Fruit fly (Drosophila melanogaster) whole organism, embryonic: ENCODE measurements around the gene mahe.

Experiments used
- Aef1 ChIP-seq: fragments of 200-800 bp; sonication (Bioruptor generic); IDR thresholded peaks from 3 replicates; pipeline ENCODE4 v1.3.6; 2022; ENCODE audit warnings: missing biosample characterization, missing genetic modification characterization
- B-H1 ChIP-seq: fragments of 200-800 bp; sonication (Bioruptor generic); IDR thresholded peaks from 3 replicates; pipeline ENCODE4 v1.3.6; 2022; ENCODE audit warnings: missing biosample characterization, missing genetic modification characterization
- Bgb ChIP-seq: fragments of 200-800 bp; sonication (Bioruptor generic); IDR thresholded peaks from 2 replicates; pipeline ENCODE4 v1.3.6; 2022; ENCODE audit warnings: missing biosample characterization, missing genetic modification characterization; ENCODE audit not compliant: partially characterized antibody
- CG10274 ChIP-seq: fragments of 200-800 bp; sonication (Bioruptor generic); optimal IDR thresholded peaks from 3 replicates; lab custom pipeline; 2017; ENCODE audit warnings: missing biosample characterization, mild to moderate bottlenecking, missing genetic modification characterization
- CG11247 ChIP-seq: fragments of 200-800 bp; sonication (Bioruptor generic); IDR thresholded peaks from 2 replicates; pipeline ENCODE4 v1.3.6; 2022; ENCODE audit warnings: missing biosample characterization, missing genetic modification characterization
- CG11456 ChIP-seq: fragments of 200-800 bp; sonication (Bioruptor generic); IDR thresholded peaks from 3 replicates; pipeline ENCODE4 v1.3.6; 2022; ENCODE audit warnings: missing biosample characterization, missing genetic modification characterization
- CG11696 ChIP-seq: fragments of 200-800 bp; sonication (Bioruptor generic); IDR thresholded peaks from 2 replicates; pipeline ENCODE4 v1.3.6; 2022; ENCODE audit warnings: missing biosample characterization, missing genetic modification characterization
- CG12104 ChIP-seq: fragments of 200-800 bp; sonication (Bioruptor generic); optimal IDR thresholded peaks from 3 replicates; lab custom pipeline; 2016; ENCODE audit warnings: missing biosample characterization, missing genetic modification characterization
- CG13123 ChIP-seq: fragments of 200-800 bp; sonication (Bioruptor generic); optimal IDR thresholded peaks from 2 replicates; lab custom pipeline; 2016; ENCODE audit warnings: missing biosample characterization, missing genetic modification characterization
- CG13296 ChIP-seq: fragments of 200-800 bp; sonication (Bioruptor generic); optimal IDR thresholded peaks from 3 replicates; lab custom pipeline; 2018; ENCODE audit warnings: missing biosample characterization, mild to moderate bottlenecking, missing genetic modification characterization
- CG14710 ChIP-seq: fragments of 200-800 bp; sonication (Bioruptor generic); optimal IDR thresholded peaks from 3 replicates; lab custom pipeline; 2019; ENCODE audit warnings: missing biosample characterization, mild to moderate bottlenecking, missing genetic modification characterization, moderate library complexity
- CG15269 ChIP-seq: fragments of 200-800 bp; sonication (Bioruptor generic); optimal IDR thresholded peaks from 2 replicates; lab custom pipeline; 2018; ENCODE audit warnings: missing biosample characterization, mild to moderate bottlenecking, missing genetic modification characterization, moderate library complexity
- CG15479 ChIP-seq: fragments of 200-800 bp; sonication (Bioruptor generic); optimal IDR thresholded peaks from 3 replicates; lab custom pipeline; 2019; ENCODE audit warnings: missing biosample characterization, mild to moderate bottlenecking, missing genetic modification characterization, moderate library complexity
- CG1603 ChIP-seq: fragments of 200-800 bp; sonication (Bioruptor generic); optimal IDR thresholded peaks from 2 replicates; lab custom pipeline; 2019; ENCODE audit warnings: missing biosample characterization, mild to moderate bottlenecking, missing genetic modification characterization, moderate library complexity
- CG17186 ChIP-seq: fragments of 200-800 bp; sonication (Bioruptor generic); optimal IDR thresholded peaks from 3 replicates; lab custom pipeline; 2017; ENCODE audit warnings: missing biosample characterization, missing genetic modification reagents, missing genetic modification characterization
- CG17359 ChIP-seq: fragments of 200-800 bp; sonication (Bioruptor generic); optimal IDR thresholded peaks from 3 replicates; lab custom pipeline; 2018; ENCODE audit warnings: missing biosample characterization, mild to moderate bottlenecking, missing genetic modification characterization, moderate library complexity
- CG17612 ChIP-seq: fragments of 200-800 bp; sonication (Bioruptor generic); IDR thresholded peaks from 2 replicates; pipeline ENCODE4 v1.3.6; 2022; ENCODE audit warnings: missing biosample characterization, missing genetic modification characterization
- CG1832 ChIP-seq: fragments of 200-800 bp; sonication (Bioruptor generic); optimal IDR thresholded peaks from 2 replicates; lab custom pipeline; 2017; ENCODE audit warnings: missing biosample characterization, mild to moderate bottlenecking, missing genetic modification characterization, inconsistent platforms
- CG2116 ChIP-seq: fragments of 200-800 bp; sonication (Bioruptor generic); optimal IDR thresholded peaks from 3 replicates; lab custom pipeline; 2018; ENCODE audit warnings: missing biosample characterization, mild to moderate bottlenecking, missing genetic modification characterization
- CG2199 ChIP-seq: fragments of 200-800 bp; sonication (Bioruptor generic); IDR thresholded peaks from 3 replicates; pipeline ENCODE4 v1.3.6; 2022; ENCODE audit warnings: missing biosample characterization, missing genetic modification characterization
- CG34224 ChIP-seq: fragments of 200-800 bp; sonication (Bioruptor generic); IDR thresholded peaks from 3 replicates; pipeline ENCODE4 v1.3.6; 2022; ENCODE audit warnings: missing biosample characterization, missing genetic modification characterization; ENCODE audit not compliant: partially characterized antibody
- CG4854 ChIP-seq: fragments of 200-800 bp; sonication (Bioruptor generic); optimal IDR thresholded peaks from 2 replicates; lab custom pipeline; 2016; ENCODE audit warnings: missing biosample characterization, missing genetic modification characterization, inconsistent platforms
- CG5180 ChIP-seq: fragments of 200-800 bp; sonication (Bioruptor generic); optimal IDR thresholded peaks from 3 replicates; lab custom pipeline; 2017; ENCODE audit warnings: missing biosample characterization, missing genetic modification characterization, mild to moderate bottlenecking, moderate library complexity, missing genetic modification reagents
- CG5245 ChIP-seq: fragments of 200-800 bp; sonication (Bioruptor generic); optimal IDR thresholded peaks from 3 replicates; lab custom pipeline; 2016; ENCODE audit warnings: missing biosample characterization, missing genetic modification characterization
- CG6689 ChIP-seq: fragments of 200-800 bp; sonication (Bioruptor generic); IDR thresholded peaks from 2 replicates; pipeline ENCODE4 v1.3.6; 2022; ENCODE audit warnings: missing biosample characterization, missing genetic modification characterization
- CG8388 ChIP-seq: fragments of 200-800 bp; sonication (Bioruptor generic); optimal IDR thresholded peaks from 2 replicates; lab custom pipeline; 2019; ENCODE audit warnings: missing biosample characterization, mild to moderate bottlenecking, missing genetic modification characterization, moderate library complexity
- CG9437 ChIP-seq: fragments of 200-800 bp; sonication (Bioruptor generic); optimal IDR thresholded peaks from 2 replicates; lab custom pipeline; 2018; ENCODE audit warnings: missing biosample characterization, mild to moderate bottlenecking, missing genetic modification characterization
- CG9817 ChIP-seq: fragments of 200-800 bp; sonication (Bioruptor generic); optimal IDR thresholded peaks from 2 replicates; lab custom pipeline; 2018; ENCODE audit warnings: missing biosample characterization, mild to moderate bottlenecking, missing genetic modification characterization, moderate library complexity
- CG9932 ChIP-seq: fragments of 200-800 bp; sonication (Bioruptor generic); IDR thresholded peaks from 2 replicates; pipeline ENCODE4 v1.3.6; 2022; ENCODE audit warnings: missing biosample characterization, missing genetic modification characterization
- Drgx ChIP-seq: fragments of 200-800 bp; sonication (Bioruptor generic); IDR thresholded peaks from 2 replicates; pipeline ENCODE4 v1.3.6; 2022; ENCODE audit warnings: missing biosample characterization, missing genetic modification characterization
- HLHmδ ChIP-seq: fragments of 200-800 bp; sonication (Bioruptor generic); optimal IDR thresholded peaks from 2 replicates; lab custom pipeline; 2018; ENCODE audit warnings: missing biosample characterization, mild to moderate bottlenecking, missing genetic modification characterization, moderate library complexity
- Hey ChIP-seq: fragments of 200-800 bp; sonication (Bioruptor generic); optimal IDR thresholded peaks from 3 replicates; lab custom pipeline; 2018; ENCODE audit warnings: missing biosample characterization, mild to moderate bottlenecking, missing genetic modification characterization
- Poxn ChIP-seq: fragments of 200-800 bp; sonication (Bioruptor generic); IDR thresholded peaks from 2 replicates; pipeline ENCODE4 v1.3.6; 2022; ENCODE audit warnings: missing biosample characterization, missing genetic modification characterization
- Ptx1 ChIP-seq: fragments of 200-800 bp; sonication (Bioruptor generic); IDR thresholded peaks from 2 replicates; pipeline ENCODE4 v1.3.6; 2022; ENCODE audit warnings: missing biosample characterization, missing genetic modification characterization
- Usf ChIP-seq: fragments of 200-800 bp; sonication (Bioruptor generic); optimal IDR thresholded peaks from 2 replicates; lab custom pipeline; 2017; ENCODE audit warnings: missing genotype, missing biosample characterization, missing genetic modification characterization
- Xbp1 ChIP-seq: fragments of 200-800 bp; sonication (Bioruptor generic); optimal IDR thresholded peaks from 3 replicates; lab custom pipeline; 2016; ENCODE audit warnings: missing biosample characterization, mild to moderate bottlenecking, missing genetic modification characterization
- ara ChIP-seq: fragments of 200-800 bp; sonication (Bioruptor generic); IDR thresholded peaks from 2 replicates; pipeline ENCODE4 v1.3.6; 2022; ENCODE audit warnings: missing biosample characterization, missing genetic modification characterization
- ash1 ChIP-seq: fragments of 200-800 bp; sonication (Bioruptor generic); optimal IDR thresholded peaks from 2 replicates; lab custom pipeline; 2018; ENCODE audit warnings: missing biosample characterization, mild to moderate bottlenecking, missing genetic modification characterization
- ato ChIP-seq: fragments of 200-800 bp; sonication (Bioruptor generic); IDR thresholded peaks from 2 replicates; pipeline ENCODE4 v1.3.6; 2022; ENCODE audit warnings: missing biosample characterization, missing genetic modification characterization; ENCODE audit not compliant: partially characterized antibody
- az2 ChIP-seq: fragments of 200-800 bp; sonication (Bioruptor generic); optimal IDR thresholded peaks from 3 replicates; lab custom pipeline; 2016; ENCODE audit warnings: missing biosample characterization, missing genetic modification characterization
- cad ChIP-seq: fragments of >200 bp; optimal IDR thresholded peaks from 2 replicates; lab custom pipeline; 2017; ENCODE audit warnings: missing biosample characterization, missing genetic modification characterization
- cas ChIP-seq: fragments of 200-800 bp; sonication (Bioruptor generic); IDR thresholded peaks from 2 replicates; pipeline ENCODE4 v1.3.6; 2022; ENCODE audit warnings: missing biosample characterization, missing genetic modification characterization
- dan ChIP-seq: fragments of 200-800 bp; sonication (Bioruptor generic); IDR thresholded peaks from 2 replicates; pipeline ENCODE4 v1.3.6; 2022; ENCODE audit warnings: missing biosample characterization, missing genetic modification characterization
- disco-r ChIP-seq: fragments of 200-800 bp; sonication (Bioruptor generic); optimal IDR thresholded peaks from 2 replicates; lab custom pipeline; 2016; ENCODE audit warnings: missing biosample characterization, missing genetic modification characterization
- ems ChIP-seq: fragments of 200-800 bp; sonication (Bioruptor generic); optimal IDR thresholded peaks from 3 replicates; lab custom pipeline; 2016; ENCODE audit warnings: missing biosample characterization, missing genetic modification characterization
- ewg ChIP-seq: fragments of 200-800 bp; sonication (Bioruptor generic); optimal IDR thresholded peaks from 3 replicates; lab custom pipeline; 2017; ENCODE audit warnings: mild to moderate bottlenecking, missing biosample characterization, missing genetic modification reagents, missing genetic modification characterization
- grau ChIP-seq: fragments of 200-800 bp; optimal IDR thresholded peaks from 3 replicates; lab custom pipeline; 2019; ENCODE audit warnings: missing biosample characterization, mild to moderate bottlenecking, missing genetic modification characterization, moderate library complexity
- inv ChIP-seq: fragments of 200-800 bp; sonication (Bioruptor generic); IDR thresholded peaks from 2 replicates; pipeline ENCODE4 v1.3.6; 2022; ENCODE audit warnings: missing biosample characterization, missing genetic modification characterization; ENCODE audit not compliant: partially characterized antibody
- rib ChIP-seq: fragments of 200-800 bp; sonication (Bioruptor generic); IDR thresholded peaks from 2 replicates; pipeline ENCODE4 v1.3.6; 2022; ENCODE audit warnings: missing biosample characterization, missing genetic modification characterization
- sc ChIP-seq, 3 experiments: fragments of >200 bp in 2 of 3; fragments of 200-800 bp in 1 of 3; sonication (Bioruptor generic) in 1 of 3; optimal IDR thresholded peaks; 2 replicates in 2 of 3; 3 replicates in 1 of 3; lab custom pipeline; 2017; ENCODE audit warnings: mild to moderate bottlenecking in 1 of 3, missing biosample characterization in 1 of 3, missing genetic modification characterization in 1 of 3, missing genetic modification reagents in 1 of 3
- sug ChIP-seq: fragments of 200-800 bp; optimal IDR thresholded peaks from 2 replicates; lab custom pipeline; 2019; ENCODE audit warnings: missing biosample characterization, mild to moderate bottlenecking, missing genetic modification characterization, moderate library complexity

Gene mahe

DNA sequence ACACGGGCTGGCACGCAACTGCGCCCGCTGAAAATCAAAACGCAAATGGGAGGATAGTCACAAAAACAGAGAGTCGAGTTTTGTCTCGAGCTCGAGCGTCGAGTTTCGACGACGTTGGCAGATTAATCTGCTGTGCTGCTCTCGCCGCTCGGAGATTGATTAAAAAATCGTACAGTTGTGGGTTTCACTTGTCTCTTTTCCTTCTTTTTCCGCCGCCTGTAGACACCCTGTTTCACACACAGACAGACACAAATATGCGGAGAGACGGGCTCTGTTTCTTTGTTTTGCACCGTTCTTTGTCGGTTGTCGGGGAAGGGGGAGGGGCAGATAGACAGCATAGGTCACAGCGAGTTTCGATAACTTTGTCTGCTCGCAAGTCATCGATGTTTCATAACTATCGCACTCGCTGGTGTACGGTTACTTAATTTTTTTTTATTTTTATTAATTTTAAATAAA, 15.7 kb upstream of the mahe start, which contains the start of gene orion (continued):
- TF ChIP-seq ato (peak; percentile 72), Poxn (GFP tag; lab: Robert Waterston, UW) (no peak), ara (0 out of 2 replicates have a peak, but pooled peaks have one; percentile 25), Drgx (GFP tag; lab: Robert Waterston, UW) (peak; percentile 79), CG1832 (GFP tag; lab: Kevin White, UChicago) (no peak), rib (GFP tag; lab: Robert Waterston, UW) (peak; percentile 56; the same call in 1 of the 2 replicates), CG13296 (GFP tag; lab: Kevin White, UChicago) (no peak), CG1603 (tag; lab: Kevin White, UChicago) (no peak), CG9437 (GFP tag; lab: Kevin White, UChicago) (no peak), CG11456 (GFP tag; lab: Robert Waterston, UW) (no peak), CG9817 (tag; lab: Kevin White, UChicago) (no peak), CG15479 (GFP tag; lab: Kevin White, UChicago) (no peak), CG17359 (tag; lab: Kevin White, UChicago) (no peak), HLHmδ (GFP tag; lab: Kevin White, UChicago) (no peak), grau (tag; lab: Kevin White, UChicago) (no peak), Usf (GFP tag; lab: Kevin White, UChicago) (no peak), CG34224 (GFP tag; lab: Robert Waterston, UW) (peak; percentile 82), CG6689 (no peak), CG14710 (peak; percentile 2), cad (GFP tag; lab: Kevin White, UChicago) (no peak), CG17612 (GFP tag; lab: Robert Waterston, UW) (no peak), dan (no peak), CG4854 (no peak), az2 (GFP tag; lab: Kevin White, UChicago) (peak; percentile 3), inv (peak; percentile 54), CG5245 (GFP tag; lab: Kevin White, UChicago) (no peak), CG2199 (GFP tag; lab: Robert Waterston, UW) (peak; percentile 72; the same call in 1 of the 3 replicates), CG12104 (GFP tag; lab: Kevin White, UChicago) (no peak), Aef1 (GFP tag; lab: Robert Waterston, UW) (no peak), Xbp1 (GFP tag; lab: Kevin White, UChicago) (peak; percentile 8), ems (GFP tag; lab: Kevin White, UChicago) (no peak), Bgb (GFP tag; lab: Robert Waterston, UW) (peak; percentile 82), CG8388 (no peak), disco-r (GFP tag; lab: Kevin White, UChicago) (no peak), B-H1 (no peak), CG13123 (GFP tag; lab: Kevin White, UChicago) (no peak), Ptx1 (0 out of 2 replicates have a peak, but pooled peaks have one; percentile 25), cas (GFP tag; lab: Robert Waterston, UW) (no peak), CG11247 (GFP tag; lab: Robert Waterston, UW) (no peak), CG17186 (no peak), ewg (GFP tag; lab: Kevin White, UChicago) (no peak), CG10274 (GFP tag; lab: Kevin White, UChicago) (no peak), CG11696 (GFP tag; lab: Robert Waterston, UW) (no peak), Hey (tag; lab: Kevin White, UChicago) (no peak), ash1 (GFP tag; lab: Kevin White, UChicago) (no peak), CG15269 (tag; lab: Kevin White, UChicago) (no peak), sc (optimal IDR thresholded peaks at IDR 0.05; lab: Kevin White, UChicago) (no peak), sc (GFP tag; optimal IDR thresholded peaks at IDR 0.05; lab: Kevin White, UChicago) (no peak), CG2116 (GFP tag; lab: Kevin White, UChicago) (peak; percentile 42), CG5180 (GFP tag; lab: Kevin White, UChicago) (no peak), sug (tag; lab: Kevin White, UChicago) (no peak), CG9932 (GFP tag; lab: Robert Waterston, UW) (peak; percentile 58)
